Worm (Caenorhabditis elegans): Measurements from ENCODE around the gene T06C12.11.

- TF ChIP-seq ceh-43 (GFP tag; optimal IDR thresholded peaks at IDR 0.05) (no peak), mab-5 (tag; optimal IDR thresholded peaks at IDR 0.05) (no peak), unc-62 (GFP tag; optimal IDR thresholded peaks at IDR 0.05) (no peak), tbx-8 (GFP tag; optimal IDR thresholded peaks at IDR 0.05) (no peak), snpc-4 (tag; optimal IDR thresholded peaks at IDR 0.05) (no peak), nhr-12 (tag; optimal IDR thresholded peaks at IDR 0.05) (no peak), nhr-76 (tag; optimal IDR thresholded peaks at IDR 0.05) (no peak), nhr-237 (tag; optimal IDR thresholded peaks at IDR 0.05) (no peak), unc-39 (tag; optimal IDR thresholded peaks at IDR 0.05) (no peak), pha-4 (tag; optimal IDR thresholded peaks at IDR 0.05) (no peak), blmp-1 (tag; optimal IDR thresholded peaks at IDR 0.05) (no peak), ces-1 (GFP tag; optimal IDR thresholded peaks at IDR 0.05) (no peak), lin-13 (tag; optimal IDR thresholded peaks at IDR 0.05) (no peak)
Measured at ce11 chrV:15911848-15912247, 19.1 kb downstream of the T06C12.11 start, which contains the start of gene F35E8.6.
